Worm (Caenorhabditis elegans): ENCODE results near the gene rmd-2.
A peak's percentile ranks its signal among the peaks of the same experiment; 100 is the strongest.

The rmd-2 gene

DNA sequence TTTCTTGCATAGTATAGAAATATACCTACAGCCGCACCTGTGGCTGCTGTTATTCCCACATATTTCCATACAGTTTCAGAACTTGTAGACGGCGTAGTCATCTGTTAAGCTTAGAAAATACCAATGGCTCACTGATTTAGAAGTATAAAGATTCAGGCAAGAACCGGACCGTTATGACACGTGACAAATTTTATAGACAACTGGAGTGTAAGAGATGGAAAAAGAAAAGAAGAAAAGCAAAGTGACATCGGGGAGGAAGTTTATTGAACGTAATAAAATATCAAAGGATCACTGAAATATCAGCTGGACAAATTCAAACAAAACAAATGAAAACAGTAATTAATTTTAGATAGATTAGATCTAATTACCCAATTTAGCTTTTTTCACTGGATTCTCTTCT lies at the start of gene rmd-2:
rmd-2 (minus strand) TSS at position 101 of the 400 bp plus-strand sequence.
- TF ChIP-seq unc-98 (GFP tag; IDR thresholded peaks at IDR 0.05), result no peak
- TF ChIP-seq sup-37 (GFP tag; optimal IDR thresholded peaks at IDR 0.05), result no peak
- no peak for TF ChIP-seq fkh-4 (tag; optimal IDR thresholded peaks at IDR 0.05; ENCODE audit: borderline replicate concordance)
- TF ChIP-seq swsn-7 (tag; optimal IDR thresholded peaks at IDR 0.05), result no peak
- TF ChIP-seq sptf-1 (tag; optimal IDR thresholded peaks at IDR 0.05), result no peak
- peak; percentile 1 for TF ChIP-seq rnt-1 (tag; optimal IDR thresholded peaks at IDR 0.05)
- peak in 1 of 2 experiments; percentile 16 for TF ChIP-seq lin-35 (GFP tag; optimal IDR thresholded peaks at IDR 0.05)
- no peak for TF ChIP-seq lsy-2 (tag; optimal IDR thresholded peaks at IDR 0.05)
- no peak for TF ChIP-seq nhr-77 (tag; optimal IDR thresholded peaks at IDR 0.05)
- no peak for TF ChIP-seq aha-1 (tag; optimal IDR thresholded peaks at IDR 0.05)
- TF ChIP-seq skn-1 (tag; optimal IDR thresholded peaks at IDR 0.05), result no peak
- no peak for TF ChIP-seq lin-14 (GFP tag; optimal IDR thresholded peaks at IDR 0.05)
- no peak for TF ChIP-seq ets-5 (GFP tag; IDR thresholded peaks at IDR 0.05)
- no peak for TF ChIP-seq mef-2 (tag; optimal IDR thresholded peaks at IDR 0.05)
- no peak for TF ChIP-seq efl-3 (GFP tag; optimal IDR thresholded peaks at IDR 0.05)

DNA sequence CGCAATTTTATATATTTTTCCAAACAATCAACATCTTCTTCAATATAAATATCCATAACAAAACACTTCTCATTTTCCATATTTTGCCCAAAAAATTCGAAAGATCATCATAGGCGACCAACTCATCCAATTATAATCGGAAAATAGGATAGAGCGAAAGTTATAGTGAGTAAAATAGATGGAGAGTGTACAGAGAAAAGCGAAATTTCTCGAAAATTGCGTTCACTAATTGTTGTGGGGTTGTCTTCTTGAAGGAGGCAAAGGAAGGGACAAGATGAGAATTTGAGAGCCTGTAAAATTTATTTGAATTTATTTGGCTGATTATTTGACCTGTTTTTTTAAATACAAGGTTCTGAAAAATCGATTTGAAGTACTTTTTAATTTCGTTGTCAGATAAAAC lies 49.5 kb upstream of the rmd-2 start:
- TF ChIP-seq ceh-8 (GFP tag; optimal IDR thresholded peaks at IDR 0.05) (peak; percentile 31), jun-1 (tag; optimal IDR thresholded peaks at IDR 0.05) (no peak), lin-14 (GFP tag; optimal IDR thresholded peaks at IDR 0.05) (peak; percentile 52), lsy-2 (tag; optimal IDR thresholded peaks at IDR 0.05) (peak in 1 of 2 experiments; percentile 25), tlp-1 (tag; optimal IDR thresholded peaks at IDR 0.05) (no peak), blmp-1 (tag; optimal IDR thresholded peaks at IDR 0.05) (peak; percentile 96), C16A3.4 (tag; optimal IDR thresholded peaks at IDR 0.05) (no peak), vab-15 (tag; optimal IDR thresholded peaks at IDR 0.05) (no peak), Y116A8C.19 (tag; optimal IDR thresholded peaks at IDR 0.05; ENCODE audit: borderline replicate concordance) (no peak), nhr-20 (tag; optimal IDR thresholded peaks at IDR 0.05) (no peak), nhr-28 (tag; optimal IDR thresholded peaks at IDR 0.05) (no peak), egl-13 (tag; optimal IDR thresholded peaks at IDR 0.05) (no peak), lir-3 (tag; optimal IDR thresholded peaks at IDR 0.05; ENCODE audit: poor library complexity) (no peak), C04F5.9 (tag; optimal IDR thresholded peaks at IDR 0.05) (no peak), fkh-8 (tag; optimal IDR thresholded peaks at IDR 0.05) (no peak), pqm-1 (tag; optimal IDR thresholded peaks at IDR 0.05) (no peak), efl-1 (optimal IDR thresholded peaks at IDR 0.05) (no peak), efl-1 (GFP tag; optimal IDR thresholded peaks at IDR 0.05 in 1 of 2) (peak in 1 of 2 experiments; percentile 89), unc-130 (tag; optimal IDR thresholded peaks at IDR 0.05) (no peak), nhr-85 (tag) (peak; percentile 61), swsn-7 (tag; optimal IDR thresholded peaks at IDR 0.05) (peak; percentile 15), nhr-76 (tag; optimal IDR thresholded peaks at IDR 0.05) (no peak), lin-39 (tag; optimal IDR thresholded peaks at IDR 0.05) (no peak)

- TF ChIP-seq nhr-20 (tag; optimal IDR thresholded peaks at IDR 0.05) (peak; percentile 55), unc-86 (tag; optimal IDR thresholded peaks at IDR 0.05) (no peak), nhr-47 (tag; optimal IDR thresholded peaks at IDR 0.05) (peak; percentile 58), nhr-28 (tag; optimal IDR thresholded peaks at IDR 0.05) (no peak), irx-1 (tag; optimal IDR thresholded peaks at IDR 0.05) (no peak), grh-1 (GFP tag; IDR thresholded peaks at IDR 0.05) (no peak; the same call in 1 of the 2 replicates), zip-4 (GFP tag; optimal IDR thresholded peaks at IDR 0.05) (no peak), C34B4.2 (tag; optimal IDR thresholded peaks at IDR 0.05) (no peak), ceh-88 (GFP tag; IDR thresholded peaks at IDR 0.05) (no peak), lin-15B (tag; optimal IDR thresholded peaks at IDR 0.05) (no peak), nhr-19 (GFP tag; conservative IDR thresholded peaks at IDR 0.05) (peak; percentile 54), nhr-77 (tag; optimal IDR thresholded peaks at IDR 0.05) (peak; percentile 29), nhr-84 (tag; optimal IDR thresholded peaks at IDR 0.05) (no peak), hlh-4 (tag; optimal IDR thresholded peaks at IDR 0.05) (no peak), ztf-11 (tag; optimal IDR thresholded peaks at IDR 0.05) (no peak), egl-27 (tag; optimal IDR thresholded peaks at IDR 0.05) (no peak), jun-1 (tag; optimal IDR thresholded peaks at IDR 0.05) (peak; percentile 51), lsy-2 (tag; optimal IDR thresholded peaks at IDR 0.05) (peak; percentile 23 to 71), rnt-1 (tag; optimal IDR thresholded peaks at IDR 0.05) (peak; percentile 18), mab-9 (GFP tag; IDR thresholded peaks at IDR 0.05) (no peak), blmp-1 (tag; optimal IDR thresholded peaks at IDR 0.05) (peak; percentile 29), nhr-85 (tag) (peak; percentile 84)
These were observed 45.5 kb upstream of the rmd-2 start for ce11 chrV:10031384-10032171.
